Fruit fly (Drosophila melanogaster): ENCODE measurements around the gene CG43082.

CG43082 gene

dm6 chr3L:15695195-15695594 lies 33.5 kb downstream of the CG43082 start:
- TF ChIP-seq toe (GFP tag; optimal IDR thresholded peaks at IDR 0.05) (no peak), CG12768 (GFP tag; optimal IDR thresholded peaks at IDR 0.05) (no peak), bab1 (GFP tag; optimal IDR thresholded peaks at IDR 0.05) (no peak), cic (GFP tag; optimal IDR thresholded peaks at IDR 0.05) (no peak), pad (GFP tag; optimal IDR thresholded peaks at IDR 0.05) (no peak), tj (GFP tag; optimal IDR thresholded peaks at IDR 0.05) (no peak), CG33017 (tag; optimal IDR thresholded peaks at IDR 0.05) (no peak), Clk (GFP tag; optimal IDR thresholded peaks at IDR 0.05) (no peak), CG11617 (GFP tag; optimal IDR thresholded peaks at IDR 0.05) (no peak), CG14711 (tag; optimal IDR thresholded peaks at IDR 0.05) (no peak), ovo (GFP tag; optimal IDR thresholded peaks at IDR 0.05) (no peak), cnc (optimal IDR thresholded peaks at IDR 0.05) (no peak), Mnt (GFP tag; optimal IDR thresholded peaks at IDR 0.05) (no peak), CG1620 (GFP tag; optimal IDR thresholded peaks at IDR 0.05) (no peak), CG5204 (GFP tag; optimal IDR thresholded peaks at IDR 0.05) (no peak), kay (GFP tag; ENCODE audit: borderline replicate concordance) (no peak), Crg-1 (GFP tag; optimal IDR thresholded peaks at IDR 0.05) (no peak), CG7045 (GFP tag; optimal IDR thresholded peaks at IDR 0.05) (no peak)

- TF ChIP-seq CG7101 (tag; optimal IDR thresholded peaks at IDR 0.05) (no peak), Mnt (GFP tag; optimal IDR thresholded peaks at IDR 0.05) (no peak), toe (GFP tag; optimal IDR thresholded peaks at IDR 0.05) (no peak), CG11617 (GFP tag; optimal IDR thresholded peaks at IDR 0.05) (no peak), kay (GFP tag; ENCODE audit: borderline replicate concordance) (no peak), ovo (GFP tag; optimal IDR thresholded peaks at IDR 0.05) (no peak), Clk (GFP tag; optimal IDR thresholded peaks at IDR 0.05) (no peak), tj (GFP tag; optimal IDR thresholded peaks at IDR 0.05) (no peak)
Measured at dm6 chr3L:15697916-15698315, 36.2 kb downstream of the CG43082 start.

- TF ChIP-seq CG11617 (GFP tag; optimal IDR thresholded peaks at IDR 0.05) (no peak), toe (GFP tag; optimal IDR thresholded peaks at IDR 0.05) (no peak), CG7045 (GFP tag; optimal IDR thresholded peaks at IDR 0.05) (no peak), Clk (GFP tag; optimal IDR thresholded peaks at IDR 0.05) (no peak), Hr96 (GFP tag; optimal IDR thresholded peaks at IDR 0.05) (no peak), Mnt (GFP tag; optimal IDR thresholded peaks at IDR 0.05) (no peak), kay (GFP tag; ENCODE audit: borderline replicate concordance) (no peak), tj (GFP tag; optimal IDR thresholded peaks at IDR 0.05) (no peak), cic (GFP tag; optimal IDR thresholded peaks at IDR 0.05) (no peak), cnc (optimal IDR thresholded peaks at IDR 0.05) (no peak), CG5204 (GFP tag; optimal IDR thresholded peaks at IDR 0.05) (no peak)
Measured at dm6 chr3L:15699626-15700337, 38.1 kb downstream of the CG43082 start, which contains the start of gene comm2. Gene comm2, minus strand, starts transcription at chr3L:15699850.

- no peak for TF ChIP-seq bab1 (GFP tag; optimal IDR thresholded peaks at IDR 0.05)
- TF ChIP-seq tj (GFP tag; optimal IDR thresholded peaks at IDR 0.05) = no peak
- no peak for TF ChIP-seq CG12768 (GFP tag; optimal IDR thresholded peaks at IDR 0.05)
- TF ChIP-seq Crg-1 (GFP tag; optimal IDR thresholded peaks at IDR 0.05) = no peak
Measured at dm6 chr3L:15700338-15700966, 38.8 kb downstream of the CG43082 start.

dm6 chr3L:15702191-15702590 lies 40.5 kb downstream of the CG43082 start:
- TF ChIP-seq CG1620 (GFP tag; optimal IDR thresholded peaks at IDR 0.05) (no peak), pad (GFP tag; optimal IDR thresholded peaks at IDR 0.05) (no peak), CG11617 (GFP tag; optimal IDR thresholded peaks at IDR 0.05) (no peak), CG14711 (tag; optimal IDR thresholded peaks at IDR 0.05) (no peak), Hr96 (GFP tag; optimal IDR thresholded peaks at IDR 0.05) (no peak)

dm6 chr3L:15703330-15704119 lies 41.9 kb downstream of the CG43082 start:
- TF ChIP-seq CG33017 (tag; optimal IDR thresholded peaks at IDR 0.05) (no peak), Clk (GFP tag; optimal IDR thresholded peaks at IDR 0.05) (no peak), kay (GFP tag; ENCODE audit: borderline replicate concordance) (no peak), cnc (optimal IDR thresholded peaks at IDR 0.05) (no peak), toe (GFP tag; optimal IDR thresholded peaks at IDR 0.05) (no peak)

Data from whole organism, adult.